Worm (Caenorhabditis elegans) whole organism, L1 larva: Measurements from ENCODE around the gene brc-1.

Experiments
- C16A3.4 ChIP-seq: fragments of 150-350 bp; optimal IDR thresholded peaks from 2 replicates; lab custom pipeline; 2014; ENCODE audit warnings: missing biosample characterization, missing genetic modification characterization
- aha-1 ChIP-seq: fragments of 150-350 bp; optimal IDR thresholded peaks from 2 replicates; lab custom pipeline; 2014; ENCODE audit warnings: missing biosample characterization, missing genetic modification characterization
- alr-1 ChIP-seq: fragments of 200-800 bp; sonication (Bioruptor generic); optimal IDR thresholded peaks from 2 replicates; lab custom pipeline; 2018; ENCODE audit warnings: borderline replicate concordance, mild to moderate bottlenecking, missing genetic modification characterization, missing compliant biosample characterization
- aly-2 ChIP-seq: fragments of 150-350 bp; optimal IDR thresholded peaks from 2 replicates; lab custom pipeline; 2014; ENCODE audit warnings: missing biosample characterization, missing genetic modification characterization
- blmp-1 ChIP-seq: fragments of 150-350 bp; optimal IDR thresholded peaks from 2 replicates; lab custom pipeline; 2014; ENCODE audit warnings: missing biosample characterization, missing genetic modification characterization
- ceh-82 ChIP-seq, 3 experiments: fragments of 150-350 bp in 1 of 3; sonication (generic microtip) in 2 of 3; optimal IDR thresholded peaks; 2 replicates each; lab custom pipeline; 2014 to 2017; ENCODE audit warnings: missing biosample characterization in 3 of 3, missing genetic modification characterization in 3 of 3
- dpl-1 ChIP-seq, 3 experiments: fragments of 150-350 bp in 2 of 3; sonication (generic microtip) in 1 of 3; optimal IDR thresholded peaks; 2 replicates each; lab custom pipeline; 2014 to 2017; ENCODE audit warnings: missing biosample characterization in 3 of 3, missing genetic modification characterization in 3 of 3, missing genetic modification reagents in 3 of 3
- dsc-1 ChIP-seq: sonication (generic microtip); optimal IDR thresholded peaks from 2 replicates; lab custom pipeline; 2016; ENCODE audit warnings: mild to moderate bottlenecking, missing genetic modification characterization, missing compliant biosample characterization
- efl-1 ChIP-seq, 4 experiments: fragments of 150-350 bp; optimal IDR thresholded peaks in 3 of 4; peaks in 1 of 4; 1 replicate in 1 of 4; 2 replicates in 3 of 4; lab custom pipeline; 2014; ENCODE audit warnings: missing biosample characterization in 2 of 4, missing genetic modification characterization in 2 of 4, missing genetic modification reagents in 2 of 4
- elt-2 ChIP-seq: sonication (generic microtip); optimal IDR thresholded peaks from 2 replicates; lab custom pipeline; 2016; ENCODE audit warnings: missing genetic modification characterization, mild to moderate bottlenecking, inconsistent platforms, missing compliant biosample characterization, missing genetic modification reagents
- elt-3 ChIP-seq, 6 experiments: fragments of 150-350 bp in 1 of 6; sonication (generic microtip); optimal IDR thresholded peaks; 2 replicates each; lab custom pipeline; 2017 to 2018; ENCODE audit warnings: missing biosample characterization in 6 of 6, missing genetic modification characterization in 6 of 6, inconsistent platforms in 1 of 6
- fkh-10 ChIP-seq: sonication (generic microtip); optimal IDR thresholded peaks from 2 replicates; lab custom pipeline; 2017; ENCODE audit warnings: missing biosample characterization, missing genetic modification reagents, missing genetic modification characterization
- grh-1 ChIP-seq: fragments of 200-800 bp; sonication (Bioruptor generic); IDR thresholded peaks from 2 replicates; pipeline ENCODE4 v1.3.6; 2022; ENCODE audit warnings: missing genetic modification reagents, missing genetic modification characterization, missing compliant biosample characterization
- irx-1 ChIP-seq: sonication (generic microtip); optimal IDR thresholded peaks from 2 replicates; lab custom pipeline; 2016; ENCODE audit warnings: missing genetic modification characterization, missing compliant biosample characterization
- lin-14 ChIP-seq: fragments of 200-800 bp; sonication (Bioruptor generic); optimal IDR thresholded peaks from 2 replicates; lab custom pipeline; 2018; ENCODE audit warnings: mild to moderate bottlenecking, missing genetic modification characterization, moderate library complexity, missing compliant biosample characterization
- lin-35 ChIP-seq, 2 experiments: fragments of 150-350 bp; optimal IDR thresholded peaks; 2 replicates each; lab custom pipeline; 2014; ENCODE audit warnings: missing biosample characterization in 2 of 2, missing genetic modification characterization in 2 of 2, missing genetic modification reagents in 2 of 2
- lsy-2 ChIP-seq, 2 experiments: fragments of 150-350 bp; optimal IDR thresholded peaks; 2 replicates each; lab custom pipeline; 2014; ENCODE audit warnings: missing biosample characterization in 2 of 2, missing genetic modification characterization in 2 of 2
- mdl-1 ChIP-seq, 2 experiments: fragments of 150-350 bp; optimal IDR thresholded peaks; 2 replicates each; lab custom pipeline; 2014 to 2017; ENCODE audit warnings: missing biosample characterization in 2 of 2, missing genetic modification characterization in 2 of 2, inconsistent platforms in 1 of 2
- mep-1 ChIP-seq: fragments of 150-350 bp; optimal IDR thresholded peaks from 2 replicates; lab custom pipeline; 2014; ENCODE audit warnings: missing biosample characterization, missing genetic modification characterization
- nhr-19 ChIP-seq: fragments of 200-800 bp; sonication (Bioruptor generic); conservative IDR thresholded peaks from 2 replicates; pipeline ENCODE4 v1.3.6; 2022; ENCODE audit warnings: missing genetic modification characterization, missing compliant biosample characterization
- nhr-20 ChIP-seq: sonication (generic microtip); optimal IDR thresholded peaks from 2 replicates; lab custom pipeline; 2016; ENCODE audit warnings: mild to moderate bottlenecking, missing genetic modification characterization, missing compliant biosample characterization
- nhr-28 ChIP-seq: fragments of 150-350 bp; optimal IDR thresholded peaks from 2 replicates; lab custom pipeline; 2014; ENCODE audit warnings: missing biosample characterization, missing genetic modification characterization
- nhr-47 ChIP-seq: sonication (generic microtip); optimal IDR thresholded peaks from 2 replicates; lab custom pipeline; 2016; ENCODE audit warnings: mild to moderate bottlenecking, missing genetic modification characterization, moderate library complexity, missing compliant biosample characterization
- nhr-71 ChIP-seq: sonication (generic microtip); optimal IDR thresholded peaks from 2 replicates; lab custom pipeline; 2016; ENCODE audit warnings: mild to moderate bottlenecking, missing genetic modification characterization, moderate library complexity, missing compliant biosample characterization
- nhr-77 ChIP-seq: fragments of 150-350 bp; optimal IDR thresholded peaks from 2 replicates; lab custom pipeline; 2014; ENCODE audit warnings: missing biosample characterization, missing genetic modification characterization
- nhr-85 ChIP-seq: sonication (generic microtip); peaks from one replicate; lab custom pipeline; 2016; ENCODE audit warnings: missing genetic modification characterization, inconsistent platforms, missing compliant biosample characterization
- nhr-90 ChIP-seq: sonication (generic microtip); optimal IDR thresholded peaks from 2 replicates; lab custom pipeline; 2016; ENCODE audit warnings: mild to moderate bottlenecking, missing genetic modification characterization, missing compliant biosample characterization; ENCODE audit not compliant: poor library complexity
- pag-3 ChIP-seq: sonication (generic microtip); optimal IDR thresholded peaks from 2 replicates; lab custom pipeline; 2017; ENCODE audit warnings: missing genetic modification characterization, mild to moderate bottlenecking, missing compliant biosample characterization, antibody characterized with exemption, borderline replicate concordance; ENCODE audit not compliant: insufficient read depth
- rnt-1 ChIP-seq: sonication (generic microtip); optimal IDR thresholded peaks from 2 replicates; lab custom pipeline; 2016; ENCODE audit warnings: mild to moderate bottlenecking, missing genetic modification characterization, moderate library complexity, missing compliant biosample characterization
- snu-23 ChIP-seq: sonication (generic microtip); optimal IDR thresholded peaks from 2 replicates; lab custom pipeline; 2016; ENCODE audit warnings: missing genetic modification characterization, missing compliant biosample characterization
- sptf-1 ChIP-seq: fragments of 150-350 bp; optimal IDR thresholded peaks from 2 replicates; lab custom pipeline; 2014; ENCODE audit warnings: missing biosample characterization, missing genetic modification characterization
- sup-37 ChIP-seq: fragments of 200-800 bp; sonication (Bioruptor generic); optimal IDR thresholded peaks from 2 replicates; lab custom pipeline; 2018; ENCODE audit warnings: mild to moderate bottlenecking, missing genetic modification characterization, missing compliant biosample characterization
- tbx-2 ChIP-seq: sonication (generic microtip); optimal IDR thresholded peaks from 2 replicates; lab custom pipeline; 2016; ENCODE audit warnings: missing genetic modification characterization, missing compliant biosample characterization
- unc-130 ChIP-seq: fragments of 150-350 bp; optimal IDR thresholded peaks from 2 replicates; lab custom pipeline; 2017; ENCODE audit warnings: missing biosample characterization, missing genetic modification characterization, inconsistent platforms
- unc-62 ChIP-seq: fragments of 150-350 bp; optimal IDR thresholded peaks from 2 replicates; lab custom pipeline; 2014; ENCODE audit warnings: missing biosample characterization, missing genetic modification reagents, missing genetic modification characterization
- unc-86 ChIP-seq: sonication (generic microtip); optimal IDR thresholded peaks from 2 replicates; lab custom pipeline; 2016; ENCODE audit warnings: missing genetic modification characterization, missing compliant biosample characterization
- xbp-1 ChIP-seq: sonication (generic microtip); optimal IDR thresholded peaks from 2 replicates; lab custom pipeline; 2016; ENCODE audit warnings: missing genetic modification characterization, missing compliant biosample characterization
- zag-1 ChIP-seq: fragments of 150-350 bp; optimal IDR thresholded peaks from 2 replicates; lab custom pipeline; 2014; ENCODE audit warnings: missing biosample characterization, missing genetic modification characterization
- ztf-11 ChIP-seq, 2 experiments: sonication (generic microtip); optimal IDR thresholded peaks; 2 replicates each; lab custom pipeline; 2016 to 2017; ENCODE audit warnings: missing genetic modification characterization in 2 of 2, missing biosample characterization in 1 of 2, missing compliant biosample characterization in 1 of 2

brc-1 gene

ce11 chrIII:3875608-3876007, 12.8 kb upstream of the brc-1 start:
- TF ChIP-seq dpl-1 (GFP tag; optimal IDR thresholded peaks at IDR 0.05; lab: Kevin White, UChicago) = peak in 1 of 3 experiments; percentile 21
- TF ChIP-seq nhr-90 (tag; lab: Kevin White, UChicago) = no peak
- peak; percentile 44 for TF ChIP-seq elt-2
- TF ChIP-seq pag-3 (tag; lab: Kevin White, UChicago) = no peak
- peak; percentile 69 for TF ChIP-seq nhr-19 (GFP tag; lab: Robert Waterston, UW)
- no peak for TF ChIP-seq irx-1
- no peak for TF ChIP-seq nhr-28 (tag; lab: Kevin White, UChicago)
- no peak for TF ChIP-seq dsc-1 (tag; lab: Kevin White, UChicago)
- TF ChIP-seq ztf-11 (tag; optimal IDR thresholded peaks at IDR 0.05; lab: Kevin White, UChicago) = no peak
- no peak for TF ChIP-seq zag-1 (tag; lab: Kevin White, UChicago)
- TF ChIP-seq aly-2 = no peak
- peak in 2 of 6 experiments; percentile 48 to 94 for TF ChIP-seq elt-3 (tag; optimal IDR thresholded peaks at IDR 0.05; lab: Kevin White, UChicago)
- TF ChIP-seq C16A3.4 (tag; lab: Kevin White, UChicago) = peak; percentile 4
- TF ChIP-seq nhr-71 = peak; percentile 70
- peak; percentile 24 for TF ChIP-seq nhr-47 (tag; lab: Kevin White, UChicago)
- no peak for TF ChIP-seq sup-37
- peak; percentile 66 for TF ChIP-seq snu-23
- no peak for TF ChIP-seq aha-1 (tag; lab: Kevin White, UChicago)
- no peak for TF ChIP-seq sptf-1 (tag; lab: Kevin White, UChicago)
- no peak for TF ChIP-seq fkh-10 (GFP tag; lab: Kevin White, UChicago)
- peak in 1 of 2 experiments; percentile 80 for TF ChIP-seq lin-35 (GFP tag; optimal IDR thresholded peaks at IDR 0.05; lab: Kevin White, UChicago)
- peak; percentile 56 for TF ChIP-seq tbx-2 (tag; lab: Kevin White, UChicago)
- no peak for TF ChIP-seq rnt-1 (tag; lab: Kevin White, UChicago)
- TF ChIP-seq efl-1 (optimal IDR thresholded peaks at IDR 0.05; lab: Kevin White, UChicago) = no peak
- peak in 1 of 2 experiments; percentile 85 for TF ChIP-seq efl-1 (GFP tag; optimal IDR thresholded peaks at IDR 0.05 in 1 of 2; lab: Kevin White, UChicago)
- TF ChIP-seq xbp-1 (tag; lab: Kevin White, UChicago) = no peak
- peak in 1 of 2 experiments; percentile 68 for TF ChIP-seq mdl-1 (tag; optimal IDR thresholded peaks at IDR 0.05; lab: Kevin White, UChicago)
- no peak for TF ChIP-seq lsy-2 (tag; optimal IDR thresholded peaks at IDR 0.05; lab: Kevin White, UChicago)
- TF ChIP-seq nhr-77 (tag; lab: Kevin White, UChicago) = no peak
- TF ChIP-seq unc-62 (GFP tag; lab: Kevin White, UChicago) = no peak
- TF ChIP-seq nhr-85 (tag; lab: Kevin White, UChicago) = peak; percentile 90
- TF ChIP-seq grh-1 (GFP tag; lab: Robert Waterston, UW) = no peak
- TF ChIP-seq nhr-20 (tag; lab: Kevin White, UChicago) = peak; percentile 79
- peak; percentile 10 for TF ChIP-seq unc-130 (tag; lab: Kevin White, UChicago)
- TF ChIP-seq mep-1 = peak; percentile 61
- TF ChIP-seq lin-14 (GFP tag; lab: Kevin White, UChicago) = peak; percentile 62
- TF ChIP-seq blmp-1 (tag; lab: Kevin White, UChicago) = peak; percentile 75
- TF ChIP-seq alr-1 = no peak

ce11 chrIII:3874895-3875294, 12.1 kb upstream of the brc-1 start:
- peak in 1 of 2 experiments; percentile 34 for TF ChIP-seq lin-35 (GFP tag; optimal IDR thresholded peaks at IDR 0.05; lab: Kevin White, UChicago)
- no peak for TF ChIP-seq unc-86 (tag; lab: Kevin White, UChicago)
- TF ChIP-seq ceh-82 (tag; optimal IDR thresholded peaks at IDR 0.05; lab: Kevin White, UChicago) = no peak
- peak; percentile 8 for TF ChIP-seq elt-2
- no peak for TF ChIP-seq aly-2

ce11 chrIII:3874492-3874891, 11.7 kb upstream of the brc-1 start:
- TF ChIP-seq fkh-10 (GFP tag; lab: Kevin White, UChicago) = no peak
- peak; percentile 14 for TF ChIP-seq blmp-1 (tag; lab: Kevin White, UChicago)
- TF ChIP-seq, all 84 proteins: peak for 1
